Worm (Caenorhabditis elegans): ENCODE data around the gene gpa-11.

DNA sequence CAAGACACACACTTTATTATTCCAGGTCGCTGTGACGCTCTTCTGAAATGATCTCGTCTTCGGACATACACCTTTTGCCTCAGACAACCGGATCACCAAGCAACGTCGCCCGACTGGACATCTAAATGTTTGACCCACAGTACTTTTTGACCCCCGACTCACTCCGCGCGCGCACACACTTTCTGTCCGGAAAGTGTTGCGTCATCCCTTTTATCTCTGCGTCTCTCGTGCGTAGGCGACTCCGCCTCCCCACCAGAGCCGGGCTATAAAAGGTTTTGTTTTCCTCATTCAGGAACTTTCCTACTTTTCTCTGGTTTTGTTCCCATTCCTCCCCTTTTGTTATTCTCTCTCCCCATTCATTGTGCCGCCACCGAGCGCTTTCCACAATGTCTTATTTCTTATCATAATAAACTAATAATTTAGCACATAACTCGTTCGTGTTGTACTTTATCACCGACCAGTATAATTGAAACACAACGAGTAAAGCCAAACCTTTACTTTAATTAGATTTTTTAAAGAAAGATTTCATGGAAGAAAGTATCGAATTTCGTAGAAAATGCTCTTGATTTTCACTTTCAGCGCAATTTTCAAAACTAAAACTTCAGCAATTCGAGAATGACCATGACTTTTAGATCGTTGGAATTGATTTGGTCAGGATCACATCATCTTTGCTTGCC lies 37.8 kb upstream of the gpa-11 start, which contains the start of gene F31D5.6:
- TF ChIP-seq pqm-1 (tag; optimal IDR thresholded peaks at IDR 0.05) (no peak), nhr-11 (tag; optimal IDR thresholded peaks at IDR 0.05) (no peak), unc-62 (GFP tag; optimal IDR thresholded peaks at IDR 0.05) (no peak), nhr-12 (tag; optimal IDR thresholded peaks at IDR 0.05) (no peak), fkh-10 (GFP tag; optimal IDR thresholded peaks at IDR 0.05) (no peak), elt-2 (tag; optimal IDR thresholded peaks at IDR 0.05) (no peak), ztf-11 (tag; optimal IDR thresholded peaks at IDR 0.05) (no peak), unc-39 (tag; optimal IDR thresholded peaks at IDR 0.05) (no peak), fos-1 (tag; optimal IDR thresholded peaks at IDR 0.05) (no peak)

Measured in whole organism, L3 larva.